Fruit fly (Drosophila melanogaster) whole organism, embryonic: ENCODE measurements around the gene Rpn11.

Source experiments
- Antp ChIP-seq: fragments of 200-800 bp; sonication (Bioruptor generic); optimal IDR thresholded peaks from 3 replicates; lab custom pipeline; 2016; ENCODE audit warnings: missing biosample characterization, missing genetic modification characterization
- Atf3 ChIP-seq: fragments of 200-800 bp; sonication (Bioruptor generic); optimal IDR thresholded peaks from 3 replicates; lab custom pipeline; 2016; ENCODE audit warnings: missing biosample characterization, missing genetic modification characterization
- Blimp-1 ChIP-seq: fragments of 200-800 bp; sonication (Bioruptor generic); optimal IDR thresholded peaks from 3 replicates; lab custom pipeline; 2018; ENCODE audit warnings: missing biosample characterization, missing genetic modification characterization, mild to moderate bottlenecking, moderate library complexity, missing genetic modification reagents
- CG10321 ChIP-seq: fragments of 200-800 bp; sonication (Bioruptor generic); IDR thresholded peaks from 2 replicates; pipeline ENCODE4 v1.3.6; 2022; ENCODE audit warnings: missing biosample characterization, missing genetic modification characterization
- CG11247 ChIP-seq: fragments of 200-800 bp; sonication (Bioruptor generic); IDR thresholded peaks from 2 replicates; pipeline ENCODE4 v1.3.6; 2022; ENCODE audit warnings: missing biosample characterization, missing genetic modification characterization
- CG12104 ChIP-seq: fragments of 200-800 bp; sonication (Bioruptor generic); optimal IDR thresholded peaks from 3 replicates; lab custom pipeline; 2016; ENCODE audit warnings: missing biosample characterization, missing genetic modification characterization
- CG1233 ChIP-seq: fragments of 200-800 bp; sonication (Bioruptor generic); optimal IDR thresholded peaks from 4 replicates; lab custom pipeline; 2018; ENCODE audit warnings: missing biosample characterization, mild to moderate bottlenecking, missing genetic modification characterization
- CG13624 ChIP-seq: fragments of 200-800 bp; sonication (Bioruptor generic); optimal IDR thresholded peaks from 2 replicates; lab custom pipeline; 2016; ENCODE audit warnings: missing biosample characterization, missing genetic modification characterization
- CG15479 ChIP-seq: fragments of 200-800 bp; sonication (Bioruptor generic); optimal IDR thresholded peaks from 3 replicates; lab custom pipeline; 2019; ENCODE audit warnings: missing biosample characterization, mild to moderate bottlenecking, missing genetic modification characterization, moderate library complexity
- CG1602 ChIP-seq: fragments of 200-800 bp; sonication (Bioruptor generic); optimal IDR thresholded peaks from 3 replicates; lab custom pipeline; 2016; ENCODE audit warnings: missing biosample characterization, missing genetic modification characterization
- CG16813 ChIP-seq: fragments of 200-800 bp; sonication (Bioruptor generic); IDR thresholded peaks from 3 replicates; pipeline ENCODE4 v1.3.6; 2022; ENCODE audit warnings: missing biosample characterization, missing genetic modification characterization; ENCODE audit not compliant: partially characterized antibody
- CG18262 ChIP-seq: fragments of 200-800 bp; optimal IDR thresholded peaks from 3 replicates; lab custom pipeline; 2019; ENCODE audit warnings: missing biosample characterization, mild to moderate bottlenecking, missing genetic modification characterization, moderate library complexity
- CG2202 ChIP-seq: fragments of 200-800 bp; sonication (Bioruptor generic); optimal IDR thresholded peaks from 2 replicates; lab custom pipeline; 2018; ENCODE audit warnings: missing biosample characterization, mild to moderate bottlenecking, missing genetic modification characterization
- CG2678 ChIP-seq: fragments of 200-800 bp; sonication (Bioruptor generic); optimal IDR thresholded peaks from 3 replicates; lab custom pipeline; 2019; ENCODE audit warnings: missing biosample characterization, mild to moderate bottlenecking, missing genetic modification characterization, moderate library complexity
- CG2712 ChIP-seq: fragments of 200-800 bp; optimal IDR thresholded peaks from 3 replicates; lab custom pipeline; 2019; ENCODE audit warnings: missing biosample characterization, mild to moderate bottlenecking, missing genetic modification characterization, moderate library complexity
- CG2889 ChIP-seq: fragments of 200-800 bp; sonication (Bioruptor generic); IDR thresholded peaks from 3 replicates; pipeline ENCODE4 v1.3.6; 2022; ENCODE audit warnings: missing biosample characterization, missing genetic modification characterization
- CG31224 ChIP-seq: fragments of 200-800 bp; sonication (Bioruptor generic); IDR thresholded peaks from 2 replicates; pipeline ENCODE4 v1.3.6; 2022; ENCODE audit warnings: missing biosample characterization, missing genetic modification characterization
- CG4820 ChIP-seq: fragments of 200-800 bp; sonication (Bioruptor generic); optimal IDR thresholded peaks from 3 replicates; lab custom pipeline; 2016; ENCODE audit warnings: missing biosample characterization, missing genetic modification characterization
- CG5245 ChIP-seq: fragments of 200-800 bp; sonication (Bioruptor generic); optimal IDR thresholded peaks from 3 replicates; lab custom pipeline; 2016; ENCODE audit warnings: missing biosample characterization, missing genetic modification characterization
- CG5953 ChIP-seq: fragments of 200-800 bp; sonication (Bioruptor generic); IDR thresholded peaks from 2 replicates; pipeline ENCODE4 v1.3.6; 2022; ENCODE audit warnings: missing biosample characterization, missing genetic modification characterization
- CG7963 ChIP-seq: fragments of 200-800 bp; sonication (Bioruptor generic); IDR thresholded peaks from 3 replicates; pipeline ENCODE4 v1.3.6; 2022; ENCODE audit warnings: missing biosample characterization, missing genetic modification characterization; ENCODE audit not compliant: partially characterized antibody
- CG8924 ChIP-seq: fragments of 200-800 bp; optimal IDR thresholded peaks from 3 replicates; lab custom pipeline; 2019; ENCODE audit warnings: missing biosample characterization, mild to moderate bottlenecking, missing genetic modification characterization, moderate library complexity
- CHES-1-like ChIP-seq: fragments of 200-800 bp; sonication (Bioruptor generic); optimal IDR thresholded peaks from 2 replicates; lab custom pipeline; 2016; ENCODE audit warnings: missing biosample characterization, missing genetic modification characterization
- D19A ChIP-seq: fragments of 200-800 bp; optimal IDR thresholded peaks from 3 replicates; lab custom pipeline; 2019; ENCODE audit warnings: missing biosample characterization, mild to moderate bottlenecking, missing genetic modification characterization, moderate library complexity
- Doc3 ChIP-seq: fragments of 200-800 bp; sonication (Bioruptor generic); IDR thresholded peaks from 3 replicates; pipeline ENCODE4 v1.3.6; 2022; ENCODE audit warnings: missing biosample characterization, missing genetic modification characterization; ENCODE audit not compliant: partially characterized antibody
- Dp ChIP-seq: fragments of 200-800 bp; sonication (Bioruptor generic); optimal IDR thresholded peaks from 2 replicates; lab custom pipeline; 2018; ENCODE audit warnings: missing biosample characterization, mild to moderate bottlenecking, missing genetic modification characterization, moderate library complexity
- Eip74EF ChIP-seq, 2 experiments: fragments of 200-800 bp in 1 of 2; fragments of >200 bp in 1 of 2; sonication (Bioruptor generic) in 1 of 2; optimal IDR thresholded peaks; 2 replicates each; lab custom pipeline; 2017 to 2019; ENCODE audit warnings: missing biosample characterization in 2 of 2, missing genetic modification characterization in 2 of 2, mild to moderate bottlenecking in 1 of 2, moderate library complexity in 1 of 2
- HLH54F ChIP-seq: fragments of 200-800 bp; sonication (Bioruptor generic); optimal IDR thresholded peaks from 3 replicates; lab custom pipeline; 2016; ENCODE audit warnings: missing biosample characterization, missing genetic modification characterization
- Lim3 ChIP-seq: fragments of 200-800 bp; sonication (Bioruptor generic); IDR thresholded peaks from 2 replicates; pipeline ENCODE4 v1.3.6; 2022; ENCODE audit warnings: missing biosample characterization, missing genetic modification characterization
- Mes4 ChIP-seq: fragments of 200-800 bp; sonication (Bioruptor generic); optimal IDR thresholded peaks from 2 replicates; lab custom pipeline; 2016; ENCODE audit warnings: missing biosample characterization, missing genetic modification characterization
- Mrtf ChIP-seq: fragments of 200-800 bp; sonication (Bioruptor generic); IDR thresholded peaks from 3 replicates; pipeline ENCODE4 v1.3.6; 2022; ENCODE audit warnings: missing biosample characterization, missing genetic modification characterization
- Myb ChIP-seq: fragments of 200-800 bp; sonication (Bioruptor generic); optimal IDR thresholded peaks from 2 replicates; lab custom pipeline; 2016; ENCODE audit warnings: missing biosample characterization, missing genetic modification characterization
- Neu2 ChIP-seq: fragments of 200-800 bp; sonication (Bioruptor generic); optimal IDR thresholded peaks from 3 replicates; lab custom pipeline; 2016; ENCODE audit warnings: missing biosample characterization, missing genetic modification characterization, borderline replicate concordance
- Ptx1 ChIP-seq: fragments of 200-800 bp; sonication (Bioruptor generic); IDR thresholded peaks from 2 replicates; pipeline ENCODE4 v1.3.6; 2022; ENCODE audit warnings: missing biosample characterization, missing genetic modification characterization
- Ssrp ChIP-seq: fragments of 200-800 bp; sonication (Bioruptor generic); optimal IDR thresholded peaks from 2 replicates; lab custom pipeline; 2018; ENCODE audit warnings: missing biosample characterization, mild to moderate bottlenecking, missing genetic modification characterization, moderate library complexity
- TFAM ChIP-seq: fragments of 200-800 bp; sonication (Bioruptor generic); optimal IDR thresholded peaks from 2 replicates; lab custom pipeline; 2017; ENCODE audit warnings: missing biosample characterization, missing genetic modification characterization, inconsistent platforms
- Tbp ChIP-seq: fragments of >200 bp; optimal IDR thresholded peaks from 2 replicates; lab custom pipeline; 2018; ENCODE audit warnings: missing biosample characterization, missing genetic modification characterization
- Vsx1 ChIP-seq: fragments of 200-800 bp; sonication (Bioruptor generic); optimal IDR thresholded peaks from 2 replicates; lab custom pipeline; 2017; ENCODE audit warnings: missing biosample characterization, mild to moderate bottlenecking, missing genetic modification characterization, missing genetic modification reagents
- abd-A ChIP-seq: fragments of 200-800 bp; sonication (Bioruptor generic); optimal IDR thresholded peaks from 3 replicates; lab custom pipeline; 2019; ENCODE audit warnings: missing biosample characterization, mild to moderate bottlenecking, missing genetic modification characterization, moderate library complexity
- bbx ChIP-seq: fragments of 200-800 bp; sonication (Bioruptor generic); IDR thresholded peaks from 2 replicates; pipeline ENCODE4 v1.3.6; 2022; ENCODE audit warnings: missing biosample characterization, missing genetic modification characterization; ENCODE audit not compliant: partially characterized antibody
- corto ChIP-seq: fragments of 200-800 bp; sonication (Bioruptor generic); optimal IDR thresholded peaks from 2 replicates; lab custom pipeline; 2016; ENCODE audit warnings: missing biosample characterization, mild to moderate bottlenecking, missing genetic modification characterization, moderate library complexity
- cwo ChIP-seq: fragments of 200-800 bp; sonication (Bioruptor generic); optimal IDR thresholded peaks from 3 replicates; lab custom pipeline; 2017; ENCODE audit warnings: missing biosample characterization, missing genetic modification characterization, mild to moderate bottlenecking, moderate library complexity, missing genetic modification reagents
- gsb ChIP-seq: fragments of 200-800 bp; sonication (Bioruptor generic); IDR thresholded peaks from 2 replicates; pipeline ENCODE4 v1.3.6; 2022; ENCODE audit warnings: missing biosample characterization, missing genetic modification characterization
- lbe ChIP-seq: fragments of 200-800 bp; sonication (Bioruptor generic); optimal IDR thresholded peaks from 2 replicates; lab custom pipeline; 2016; ENCODE audit warnings: missing biosample characterization, mild to moderate bottlenecking, missing genetic modification characterization
- org-1 ChIP-seq: fragments of 200-800 bp; sonication (Bioruptor generic); optimal IDR thresholded peaks from 2 replicates; lab custom pipeline; 2017; ENCODE audit warnings: missing biosample characterization, missing genetic modification characterization
- pb ChIP-seq: fragments of 200-800 bp; sonication (Bioruptor generic); optimal IDR thresholded peaks from 3 replicates; lab custom pipeline; 2016; ENCODE audit warnings: missing biosample characterization, missing genetic modification characterization
- sim ChIP-seq: fragments of 200-800 bp; sonication (Bioruptor generic); IDR thresholded peaks from 2 replicates; pipeline ENCODE4 v1.3.6; 2022; ENCODE audit warnings: missing biosample characterization, missing genetic modification characterization
- sug ChIP-seq: fragments of 200-800 bp; optimal IDR thresholded peaks from 2 replicates; lab custom pipeline; 2019; ENCODE audit warnings: missing biosample characterization, mild to moderate bottlenecking, missing genetic modification characterization, moderate library complexity
- usp ChIP-seq: fragments of >200 bp; optimal IDR thresholded peaks from 2 replicates; lab custom pipeline; 2017; ENCODE audit warnings: missing biosample characterization, missing genetic modification characterization
- zfh1 ChIP-seq: fragments of 200-800 bp; sonication (Bioruptor generic); IDR thresholded peaks from 3 replicates; pipeline ENCODE4 v1.3.6; 2022; ENCODE audit warnings: missing biosample characterization, missing genetic modification characterization

Rpn11 gene

dm6 chr2L:5107626-5108272 is 48.2 kb upstream of the Rpn11 start (continued):
- TF ChIP-seq gsb (GFP tag; lab: Robert Waterston, UW): peak; percentile 88
- TF ChIP-seq CG15479 (GFP tag; lab: Kevin White, UChicago): no peak
- peak; percentile 89 for TF ChIP-seq D19A (tag; lab: Kevin White, UChicago)
- peak; percentile 90 for TF ChIP-seq CG5245 (GFP tag; lab: Kevin White, UChicago)
- peak; percentile 98 for TF ChIP-seq HLH54F (GFP tag; lab: Kevin White, UChicago)
- peak; percentile 53 for TF ChIP-seq corto (GFP tag; lab: Kevin White, UChicago)
- peak; percentile 65 for TF ChIP-seq Neu2 (GFP tag; lab: Kevin White, UChicago)
- peak; percentile 92 for TF ChIP-seq Myb (GFP tag; lab: Kevin White, UChicago)
- TF ChIP-seq cwo: peak; percentile 94
- TF ChIP-seq CG7963 (GFP tag; lab: Robert Waterston, UW): no peak
- peak; percentile 93 for TF ChIP-seq CG2889 (GFP tag; lab: Robert Waterston, UW)
- TF ChIP-seq Eip74EF (GFP tag; optimal IDR thresholded peaks at IDR 0.05; lab: Kevin White, UChicago): peak in 1 of 2 experiments; percentile 91
- TF ChIP-seq CG5953 (GFP tag; lab: Robert Waterston, UW): peak; percentile 94
- peak; percentile 90 for TF ChIP-seq CG31224 (GFP tag; lab: Robert Waterston, UW)
- peak; percentile 92 for TF ChIP-seq Ssrp (tag; lab: Kevin White, UChicago)
- peak; percentile 95 for TF ChIP-seq Mrtf (GFP tag; lab: Robert Waterston, UW)
- peak; percentile 81 for TF ChIP-seq sim (GFP tag; lab: Robert Waterston, UW)
- TF ChIP-seq TFAM: peak; percentile 21
- peak; percentile 93 for TF ChIP-seq CG18262 (tag; lab: Kevin White, UChicago)
- peak; percentile 93 for TF ChIP-seq sug (tag; lab: Kevin White, UChicago)
- TF ChIP-seq Dp (GFP tag; lab: Kevin White, UChicago): no peak
- TF ChIP-seq Antp (GFP tag; lab: Kevin White, UChicago): peak; percentile 98
- peak; percentile 90 for TF ChIP-seq CG1233 (GFP tag; lab: Kevin White, UChicago)
- TF ChIP-seq Tbp (GFP tag; lab: Kevin White, UChicago): no peak
- TF ChIP-seq Vsx1: peak; percentile 81
- peak; percentile 72 for TF ChIP-seq CG10321 (GFP tag; lab: Robert Waterston, UW)
- TF ChIP-seq Lim3: peak; percentile 77
- TF ChIP-seq Doc3 (GFP tag; lab: Robert Waterston, UW): no peak
- peak; percentile 93 for TF ChIP-seq CG11247 (GFP tag; lab: Robert Waterston, UW)
- peak; percentile 24 for TF ChIP-seq abd-A
- TF ChIP-seq CG8924 (tag; lab: Kevin White, UChicago): peak; percentile 97
- TF ChIP-seq zfh1 (GFP tag; lab: Robert Waterston, UW): peak; percentile 87
- TF ChIP-seq pb (GFP tag; lab: Kevin White, UChicago): peak; percentile 93
- TF ChIP-seq usp: no peak
- peak; percentile 98 for TF ChIP-seq CG13624
- peak; percentile 96 for TF ChIP-seq Atf3 (GFP tag; lab: Kevin White, UChicago)
- TF ChIP-seq CG12104 (GFP tag; lab: Kevin White, UChicago): peak; percentile 91
- peak; percentile 94 for TF ChIP-seq CG1602 (GFP tag; lab: Kevin White, UChicago)
- TF ChIP-seq CHES-1-like (GFP tag; lab: Kevin White, UChicago): peak; percentile 99
- TF ChIP-seq CG2678 (tag; lab: Kevin White, UChicago): peak; percentile 97
- peak; percentile 94 for TF ChIP-seq CG2712 (tag; lab: Kevin White, UChicago)
- TF ChIP-seq Blimp-1 (GFP tag; lab: Kevin White, UChicago): peak; percentile 83
- TF ChIP-seq CG4820 (GFP tag; lab: Kevin White, UChicago): peak; percentile 92
- peak; percentile 91 for TF ChIP-seq Mes4 (GFP tag; lab: Kevin White, UChicago)
- peak; percentile 97 for TF ChIP-seq Ptx1
- no peak for TF ChIP-seq CG16813 (GFP tag; lab: Robert Waterston, UW)
- peak; percentile 92 for TF ChIP-seq lbe (GFP tag; lab: Kevin White, UChicago)
- no peak for TF ChIP-seq bbx (GFP tag; lab: Robert Waterston, UW)
- TF ChIP-seq org-1 (GFP tag; lab: Kevin White, UChicago): peak; percentile 94
- peak; percentile 61 for TF ChIP-seq CG2202 (tag; lab: Kevin White, UChicago)
